Worm (Caenorhabditis elegans) whole organism, late embryonic: ENCODE results near the gene ndub-2.

Source experiments
- C08G9.2 ChIP-seq: sonication (generic microtip); optimal IDR thresholded peaks from 2 replicates; lab custom pipeline; 2016; ENCODE audit warnings: mild to moderate bottlenecking, missing genetic modification characterization, moderate library complexity, missing compliant biosample characterization
- C38D4.7 ChIP-seq: fragments of 200-800 bp; sonication (Bioruptor generic); optimal IDR thresholded peaks from 2 replicates; lab custom pipeline; 2018; ENCODE audit warnings: mild to moderate bottlenecking, missing genetic modification characterization, moderate library complexity, missing compliant biosample characterization
- F13H6.1 ChIP-seq: sonication (generic microtip); optimal IDR thresholded peaks from 2 replicates; lab custom pipeline; 2016; ENCODE audit warnings: missing genetic modification characterization, missing compliant biosample characterization
- K09A11.1 ChIP-seq: sonication (generic microtip); optimal IDR thresholded peaks from 2 replicates; lab custom pipeline; 2017; ENCODE audit warnings: antibody characterized with exemption, mild to moderate bottlenecking, missing genetic modification characterization, missing compliant biosample characterization; ENCODE audit not compliant: insufficient read depth
- T23F11.4 ChIP-seq: fragments of 200-800 bp; sonication (Bioruptor generic); optimal IDR thresholded peaks from 2 replicates; lab custom pipeline; 2018; ENCODE audit warnings: mild to moderate bottlenecking, missing genetic modification characterization, missing compliant biosample characterization
- ceh-18 ChIP-seq: sonication (generic microtip); optimal IDR thresholded peaks from 2 replicates; lab custom pipeline; 2016; ENCODE audit warnings: missing genetic modification characterization, missing compliant biosample characterization
- ceh-19 ChIP-seq: fragments of 200-800 bp; sonication (Bioruptor generic); optimal IDR thresholded peaks from 2 replicates; lab custom pipeline; 2018; ENCODE audit warnings: mild to moderate bottlenecking, missing genetic modification characterization, missing compliant biosample characterization
- ceh-22 ChIP-seq: sonication (generic microtip); optimal IDR thresholded peaks from 2 replicates; lab custom pipeline; 2017; ENCODE audit warnings: missing biosample characterization, missing genetic modification characterization
- ceh-31 ChIP-seq: sonication (generic microtip); optimal IDR thresholded peaks from 2 replicates; lab custom pipeline; 2016; ENCODE audit warnings: missing genetic modification characterization, missing compliant biosample characterization
- ceh-48 ChIP-seq: sonication (generic microtip); optimal IDR thresholded peaks from 2 replicates; lab custom pipeline; 2016; ENCODE audit warnings: missing genetic modification characterization, inconsistent platforms, missing compliant biosample characterization
- ceh-9 ChIP-seq: sonication (generic microtip); optimal IDR thresholded peaks from 2 replicates; lab custom pipeline; 2016; ENCODE audit warnings: mild to moderate bottlenecking, missing genetic modification characterization, inconsistent platforms, missing compliant biosample characterization
- che-1 ChIP-seq: sonication (generic microtip); optimal IDR thresholded peaks from 2 replicates; lab custom pipeline; 2016; ENCODE audit warnings: mild to moderate bottlenecking, missing genetic modification characterization, missing compliant biosample characterization
- dve-1 ChIP-seq: sonication (generic microtip); optimal IDR thresholded peaks from 2 replicates; lab custom pipeline; 2017; ENCODE audit warnings: antibody characterized with exemption, mild to moderate bottlenecking, missing genetic modification characterization, missing compliant biosample characterization
- elt-4 ChIP-seq: sonication (generic microtip); optimal IDR thresholded peaks from 2 replicates; lab custom pipeline; 2016; ENCODE audit warnings: missing genetic modification characterization, missing compliant biosample characterization
- fkh-10 ChIP-seq: fragments of 150-350 bp; optimal IDR thresholded peaks from 2 replicates; lab custom pipeline; 2014; ENCODE audit warnings: missing biosample characterization, missing genetic modification reagents, missing genetic modification characterization
- fkh-6 ChIP-seq: sonication (generic microtip); optimal IDR thresholded peaks from 2 replicates; lab custom pipeline; 2016; ENCODE audit warnings: missing genetic modification characterization, missing compliant biosample characterization
- gmeb-2 ChIP-seq: sonication (generic microtip); optimal IDR thresholded peaks from 2 replicates; lab custom pipeline; 2016; ENCODE audit warnings: missing genetic modification characterization, inconsistent platforms, missing compliant biosample characterization
- hlh-6 ChIP-seq: sonication (generic microtip); optimal IDR thresholded peaks from 2 replicates; lab custom pipeline; 2016; ENCODE audit warnings: missing genotype, missing genetic modification characterization, missing compliant biosample characterization
- lim-6 ChIP-seq: sonication (generic microtip); optimal IDR thresholded peaks from 2 replicates; lab custom pipeline; 2016; ENCODE audit warnings: missing genetic modification characterization, missing compliant biosample characterization
- lin-11 ChIP-seq: fragments of 200-800 bp; sonication (Bioruptor generic); optimal IDR thresholded peaks from 2 replicates; lab custom pipeline; 2018; ENCODE audit warnings: mild to moderate bottlenecking, missing genetic modification characterization, missing compliant biosample characterization
- nhr-11 ChIP-seq: fragments of 150-350 bp; optimal IDR thresholded peaks from 2 replicates; lab custom pipeline; 2014; ENCODE audit warnings: missing biosample characterization, missing genetic modification characterization
- odd-2 ChIP-seq: sonication (generic microtip); optimal IDR thresholded peaks from 2 replicates; lab custom pipeline; 2017; ENCODE audit warnings: antibody characterized with exemption, mild to moderate bottlenecking, missing genetic modification characterization, missing compliant biosample characterization
- pag-3 ChIP-seq: sonication (generic microtip); optimal IDR thresholded peaks from 2 replicates; lab custom pipeline; 2016; ENCODE audit warnings: missing compliant biosample characterization, missing genetic modification characterization, borderline replicate concordance
- pat-9 ChIP-seq: fragments of 200-800 bp; sonication (Bioruptor generic); optimal IDR thresholded peaks from 2 replicates; lab custom pipeline; 2018; ENCODE audit warnings: mild to moderate bottlenecking, missing genetic modification characterization, moderate library complexity, missing compliant biosample characterization
- pha-2 ChIP-seq: sonication (generic microtip); optimal IDR thresholded peaks from 2 replicates; lab custom pipeline; 2017; ENCODE audit warnings: mild to moderate bottlenecking, missing genetic modification characterization, missing compliant biosample characterization
- pha-4 ChIP-seq: fragments of 150-350 bp; optimal IDR thresholded peaks from 2 replicates; lab custom pipeline; 2018; ENCODE audit warnings: missing biosample characterization, missing genetic modification reagents, missing genetic modification characterization
- ref-2 ChIP-seq: sonication (generic microtip); optimal IDR thresholded peaks from 2 replicates; lab custom pipeline; 2016; ENCODE audit warnings: missing genetic modification characterization, missing compliant biosample characterization
- rnt-1 ChIP-seq: sonication (generic microtip); optimal IDR thresholded peaks from 2 replicates; lab custom pipeline; 2016; ENCODE audit warnings: missing genetic modification characterization, missing compliant biosample characterization
- sox-4 ChIP-seq: sonication (generic microtip); optimal IDR thresholded peaks from 2 replicates; lab custom pipeline; 2017; ENCODE audit warnings: mild to moderate bottlenecking, missing genetic modification characterization, inconsistent platforms, missing compliant biosample characterization
- tbx-2 ChIP-seq: sonication (generic microtip); optimal IDR thresholded peaks from 2 replicates; lab custom pipeline; 2016; ENCODE audit warnings: missing genetic modification characterization, missing compliant biosample characterization
- tbx-7 ChIP-seq: sonication (generic microtip); optimal IDR thresholded peaks from 2 replicates; lab custom pipeline; 2016; ENCODE audit warnings: missing genotype, missing genetic modification characterization, missing compliant biosample characterization
- ttx-3 ChIP-seq: sonication (generic microtip); optimal IDR thresholded peaks from 2 replicates; lab custom pipeline; 2016; ENCODE audit warnings: missing genetic modification reagents, missing genetic modification characterization, missing compliant biosample characterization
- unc-42 ChIP-seq: sonication (generic microtip); optimal IDR thresholded peaks from 2 replicates; lab custom pipeline; 2016; ENCODE audit warnings: missing genotype, missing genetic modification characterization, missing compliant biosample characterization
- unc-86 ChIP-seq: sonication (generic microtip); optimal IDR thresholded peaks from 2 replicates; lab custom pipeline; 2016; ENCODE audit warnings: missing genetic modification characterization, missing compliant biosample characterization

The ndub-2 gene

ce11 chrII:9017628-9018027, 21.5 kb downstream of the ndub-2 start:
- TF ChIP-seq ceh-48 (tag; lab: Kevin White, UChicago) = no peak
- TF ChIP-seq ceh-18 (tag; lab: Kevin White, UChicago) = no peak
- no peak for TF ChIP-seq odd-2 (tag; lab: Kevin White, UChicago)
- no peak for TF ChIP-seq ceh-19 (GFP tag; lab: Kevin White, UChicago)
- no peak for TF ChIP-seq nhr-11 (tag; lab: Kevin White, UChicago)
- no peak for TF ChIP-seq sox-4 (tag; lab: Kevin White, UChicago)
- TF ChIP-seq K09A11.1 (tag; lab: Kevin White, UChicago) = no peak
- no peak for TF ChIP-seq C38D4.7 (GFP tag; lab: Kevin White, UChicago)
- TF ChIP-seq tbx-2 (tag; lab: Kevin White, UChicago) = no peak
- no peak for TF ChIP-seq rnt-1 (tag; lab: Kevin White, UChicago)
- TF ChIP-seq gmeb-2 (tag; lab: Kevin White, UChicago) = no peak
- TF ChIP-seq ref-2 (tag; lab: Kevin White, UChicago) = no peak
- TF ChIP-seq, all 69 proteins: peak for 0

DNA sequence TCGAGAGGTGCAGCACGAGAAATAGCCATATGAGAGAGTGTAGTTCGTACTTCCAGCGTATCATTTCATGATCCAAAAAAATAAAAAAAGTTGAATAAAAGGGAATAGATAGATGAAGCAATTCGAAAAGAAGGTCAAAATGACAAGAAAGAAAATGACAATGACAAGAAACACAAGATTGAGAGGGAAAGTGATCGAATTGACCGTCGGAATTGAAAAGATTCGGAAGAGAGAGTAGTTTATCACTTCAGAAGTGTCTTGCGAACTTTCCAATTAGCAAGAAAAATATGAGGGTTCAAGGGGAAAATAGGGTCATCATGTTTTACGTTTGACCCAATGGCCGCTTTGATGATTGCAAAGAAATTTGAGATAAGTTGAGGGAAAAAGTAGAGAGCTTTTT, 23.5 kb downstream of the ndub-2 start, which contains the start of gene dep-1:
TSS of gene dep-1 (minus strand) at position 95 of the 400 bp plus-strand sequence.
- TF ChIP-seq C38D4.7 (GFP tag; lab: Kevin White, UChicago) (no peak), odd-2 (tag; lab: Kevin White, UChicago) (no peak), fkh-6 (tag; lab: Kevin White, UChicago) (no peak), F13H6.1 (tag; lab: Kevin White, UChicago) (no peak), unc-42 (tag; lab: Kevin White, UChicago) (no peak), che-1 (tag; lab: Kevin White, UChicago) (no peak), ttx-3 (no peak), dve-1 (tag; lab: Kevin White, UChicago) (no peak), T23F11.4 (GFP tag; lab: Kevin White, UChicago) (no peak), pat-9 (tag; lab: Kevin White, UChicago) (no peak)
- TF ChIP-seq, all 69 proteins: peak for 0

DNA sequence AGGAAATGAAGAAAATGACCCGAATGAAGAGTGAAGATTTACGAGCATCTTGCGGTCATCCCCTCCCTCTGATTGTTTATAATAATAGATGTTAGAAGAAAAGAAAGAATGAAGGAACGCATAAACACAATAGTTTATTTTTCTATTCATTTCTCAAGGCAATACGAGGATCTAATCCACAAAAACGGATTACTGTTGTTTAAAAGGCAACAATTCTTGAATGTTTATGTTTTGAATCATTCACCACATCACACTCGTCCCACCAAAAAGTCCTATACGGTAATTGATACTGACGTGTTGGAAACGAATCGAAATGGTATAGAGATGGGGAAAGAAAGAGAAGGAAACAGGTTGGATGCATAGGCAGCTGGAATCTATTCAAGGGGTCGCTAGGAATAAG, 25.5 kb downstream of the ndub-2 start:
- TF ChIP-seq ceh-22 (tag; lab: Kevin White, UChicago) (no peak), elt-4 (tag; lab: Kevin White, UChicago) (no peak), ceh-31 (tag; lab: Kevin White, UChicago) (no peak), ceh-9 (tag; lab: Kevin White, UChicago) (no peak), C08G9.2 (no peak), ceh-18 (tag; lab: Kevin White, UChicago) (no peak), ref-2 (tag; lab: Kevin White, UChicago) (no peak), dve-1 (tag; lab: Kevin White, UChicago) (no peak), unc-86 (tag; lab: Kevin White, UChicago) (no peak), pag-3 (tag; lab: Kevin White, UChicago) (no peak), K09A11.1 (tag; lab: Kevin White, UChicago) (no peak), pha-2 (tag; lab: Kevin White, UChicago) (no peak)

ce11 chrII:9024312-9024711, 28.1 kb downstream of the ndub-2 start:
- TF ChIP-seq ceh-18 (tag; lab: Kevin White, UChicago) = no peak
- TF ChIP-seq elt-4 (tag; lab: Kevin White, UChicago) = no peak
- no peak for TF ChIP-seq fkh-10 (GFP tag; lab: Kevin White, UChicago)
- TF ChIP-seq pat-9 (tag; lab: Kevin White, UChicago) = no peak
- no peak for TF ChIP-seq tbx-2 (tag; lab: Kevin White, UChicago)
- TF ChIP-seq ceh-19 (GFP tag; lab: Kevin White, UChicago) = no peak
- no peak for TF ChIP-seq ttx-3
- no peak for TF ChIP-seq hlh-6 (tag; lab: Kevin White, UChicago)
- no peak for TF ChIP-seq lin-11 (tag; lab: Kevin White, UChicago)
- TF ChIP-seq ceh-48 (tag; lab: Kevin White, UChicago) = no peak

DNA sequence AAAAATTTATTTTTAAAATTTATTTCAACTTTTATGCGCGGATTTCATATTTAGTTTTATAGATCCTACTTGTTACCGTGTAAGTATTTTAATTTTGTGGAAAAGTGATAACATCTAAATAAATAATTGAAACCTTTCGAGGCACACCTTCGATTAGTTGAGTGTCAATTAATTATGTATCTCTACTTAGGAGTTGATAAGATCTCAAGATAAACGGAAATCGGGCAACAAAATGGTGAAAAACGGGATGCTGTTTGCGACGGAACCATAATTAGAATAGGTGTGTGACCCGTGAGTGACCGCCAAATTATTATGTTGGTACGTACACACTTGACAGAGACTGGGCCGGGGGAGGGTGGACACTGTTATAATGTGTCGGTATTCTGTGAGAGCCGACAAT, 30.2 kb downstream of the ndub-2 start:
- no peak for TF ChIP-seq ttx-3
- TF ChIP-seq rnt-1 (tag; lab: Kevin White, UChicago) = no peak
- TF ChIP-seq pha-4 (tag; lab: Kevin White, UChicago) = no peak
- no peak for TF ChIP-seq tbx-2 (tag; lab: Kevin White, UChicago)
- no peak for TF ChIP-seq tbx-7 (tag; lab: Kevin White, UChicago)
- no peak for TF ChIP-seq ceh-9 (tag; lab: Kevin White, UChicago)
- no peak for TF ChIP-seq K09A11.1 (tag; lab: Kevin White, UChicago)
- no peak for TF ChIP-seq F13H6.1 (tag; lab: Kevin White, UChicago)
- no peak for TF ChIP-seq lim-6 (tag; lab: Kevin White, UChicago)
- TF ChIP-seq ceh-19 (GFP tag; lab: Kevin White, UChicago) = no peak
- TF ChIP-seq ceh-18 (tag; lab: Kevin White, UChicago) = no peak
